Worm (Caenorhabditis elegans): ENCODE measurements around the gene F52C6.3.

DNA sequence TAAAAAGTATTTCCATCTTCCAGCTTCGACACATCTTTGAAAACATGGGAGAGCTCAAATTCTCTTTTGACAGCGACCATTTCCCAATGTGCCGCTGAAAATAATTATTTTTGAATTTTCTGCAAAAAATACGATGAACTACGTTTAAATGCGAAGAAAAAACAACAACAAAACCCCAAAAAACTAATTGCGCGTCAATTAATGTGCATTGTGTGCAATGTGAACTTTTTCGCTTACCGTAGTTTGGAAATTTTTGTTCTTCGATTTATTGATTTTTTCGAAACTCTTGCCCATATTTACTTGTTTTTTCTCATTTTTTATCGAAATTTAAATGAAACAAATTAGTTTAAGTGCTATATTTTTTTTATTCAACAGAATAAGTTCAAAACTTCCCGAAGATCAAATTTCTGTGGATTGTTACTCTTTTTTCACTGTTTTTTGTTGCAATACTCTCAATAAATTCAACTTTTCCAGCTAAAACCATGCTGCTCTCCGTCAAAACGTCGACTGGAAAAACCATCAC, 1.8 kb upstream of the F52C6.3 start, which contains the start of the genes bath-2 and F52C6.4:
- no peak for TF ChIP-seq unc-39 (tag; optimal IDR thresholded peaks at IDR 0.05)
- no peak for TF ChIP-seq mab-5 (tag; optimal IDR thresholded peaks at IDR 0.05)
- TF ChIP-seq lin-13 (tag; optimal IDR thresholded peaks at IDR 0.05): no peak
- TF ChIP-seq snpc-4 (tag; optimal IDR thresholded peaks at IDR 0.05): no peak
- no peak for TF ChIP-seq ceh-39 (tag; optimal IDR thresholded peaks at IDR 0.05)
- TF ChIP-seq unc-62 (GFP tag; optimal IDR thresholded peaks at IDR 0.05): no peak
- no peak for TF ChIP-seq ztf-11 (tag; optimal IDR thresholded peaks at IDR 0.05)
- no peak for TF ChIP-seq blmp-1 (tag; optimal IDR thresholded peaks at IDR 0.05)
- no peak for TF ChIP-seq elt-3 (tag; optimal IDR thresholded peaks at IDR 0.05)
- no peak for TF ChIP-seq nhr-2 (tag; optimal IDR thresholded peaks at IDR 0.05)
- TF ChIP-seq nhr-28 (tag; optimal IDR thresholded peaks at IDR 0.05): no peak

Measured in whole organism, mixed stage, embryonic.